Worm (Caenorhabditis elegans) whole organism, L4 larva: Measurements from ENCODE around the gene ztf-1.

Experiments used
- F10B5.3 ChIP-seq: sonication (generic microtip); optimal IDR thresholded peaks from 2 replicates; lab custom pipeline; 2016; ENCODE audit warnings: mild to moderate bottlenecking, missing genetic modification characterization, missing compliant biosample characterization
- F26F4.8 ChIP-seq: fragments of 200-800 bp; sonication (Bioruptor generic); conservative IDR thresholded peaks from 2 replicates; pipeline ENCODE4 v1.3.6; 2022; ENCODE audit warnings: missing genetic modification characterization, missing compliant biosample characterization
- F37D6.2 ChIP-seq: sonication (generic microtip); optimal IDR thresholded peaks from 2 replicates; lab custom pipeline; 2016; ENCODE audit warnings: mild to moderate bottlenecking, missing genetic modification characterization, missing compliant biosample characterization
- F44E2.7 ChIP-seq: fragments of 200-800 bp; sonication (Bioruptor generic); IDR thresholded peaks from 2 replicates; pipeline ENCODE4 v2.1.2; 2022; ENCODE audit warnings: missing genetic modification characterization, missing compliant biosample characterization
- R02D3.7 ChIP-seq: fragments of 150-350 bp; sonication (generic microtip); optimal IDR thresholded peaks from 3 replicates; lab custom pipeline; 2014; ENCODE audit warnings: missing biosample characterization, missing genetic modification characterization
- T20F7.1 ChIP-seq: fragments of 200-800 bp; sonication (Bioruptor generic); optimal IDR thresholded peaks from 2 replicates; lab custom pipeline; 2018; ENCODE audit warnings: mild to moderate bottlenecking, missing genetic modification characterization, missing compliant biosample characterization
- T26A8.4 ChIP-seq: fragments of 200-800 bp; sonication (Bioruptor generic); IDR thresholded peaks from 2 replicates; pipeline ENCODE4 v1.3.6; 2022; ENCODE audit warnings: missing genetic modification characterization, missing compliant biosample characterization
- Y5F2A.4 ChIP-seq: fragments of 200-800 bp; sonication (Bioruptor generic); optimal IDR thresholded peaks from 2 replicates; lab custom pipeline; 2018; ENCODE audit warnings: mild to moderate bottlenecking, missing genetic modification characterization, missing compliant biosample characterization
- Y75B8A.6 ChIP-seq: fragments of 200-800 bp; sonication (Bioruptor generic); IDR thresholded peaks from 2 replicates; pipeline ENCODE4 v1.3.6; 2022; ENCODE audit warnings: missing genetic modification reagents, missing genetic modification characterization, missing compliant biosample characterization
- ZK337.2 ChIP-seq: fragments of 200-800 bp; sonication (Bioruptor generic); IDR thresholded peaks from 2 replicates; pipeline ENCODE4 v1.3.6; 2022; ENCODE audit warnings: missing genetic modification reagents, missing genetic modification characterization, missing compliant biosample characterization
- ZK546.5 ChIP-seq, 2 experiments: sonication (generic microtip); optimal IDR thresholded peaks; 2 replicates each; lab custom pipeline; 2017; ENCODE audit warnings: missing biosample characterization in 2 of 2, missing genetic modification characterization in 2 of 2
- aly-2 ChIP-seq: sonication (generic microtip); optimal IDR thresholded peaks from 2 replicates; lab custom pipeline; 2018; ENCODE audit warnings: missing biosample characterization, missing genetic modification characterization
- ama-1 ChIP-seq: fragments of 150-350 bp; optimal IDR thresholded peaks from 2 replicates; lab custom pipeline; 2014; ENCODE audit warnings: inconsistent platforms, mixed read lengths
- arid-1 ChIP-seq: fragments of 200-800 bp; sonication (Bioruptor generic); conservative IDR thresholded peaks from 2 replicates; pipeline ENCODE4 v1.3.6; 2022; ENCODE audit warnings: missing genetic modification reagents, missing genetic modification characterization, missing compliant biosample characterization
- attf-4 ChIP-seq: sonication (generic microtip); optimal IDR thresholded peaks from 3 replicates; lab custom pipeline; 2017; ENCODE audit warnings: missing biosample characterization, missing genetic modification characterization
- ceh-20 ChIP-seq: fragments of 200-800 bp; sonication (Bioruptor generic); IDR thresholded peaks from 2 replicates; pipeline ENCODE4 v1.3.6; 2022; ENCODE audit warnings: missing genetic modification reagents, missing genetic modification characterization, missing compliant biosample characterization
- ceh-28 ChIP-seq: fragments of 150-350 bp; optimal IDR thresholded peaks from 2 replicates; lab custom pipeline; 2014; ENCODE audit warnings: missing biosample characterization, missing genetic modification reagents, missing genetic modification characterization
- ceh-82 ChIP-seq: sonication (generic microtip); optimal IDR thresholded peaks from 2 replicates; lab custom pipeline; 2017; ENCODE audit warnings: missing biosample characterization, missing genetic modification characterization
- daf-19 ChIP-seq: fragments of 200-800 bp; sonication (Bioruptor generic); conservative IDR thresholded peaks from 2 replicates; pipeline ENCODE4 v1.3.6; 2022; ENCODE audit warnings: missing genetic modification characterization, missing compliant biosample characterization
- daf-8 ChIP-seq: fragments of 200-800 bp; sonication (Bioruptor generic); IDR thresholded peaks from 2 replicates; pipeline ENCODE4 v1.3.6; 2022; ENCODE audit warnings: missing genetic modification characterization, missing compliant biosample characterization
- dmd-8 ChIP-seq: fragments of 200-800 bp; sonication (Bioruptor generic); IDR thresholded peaks from 2 replicates; pipeline ENCODE4 v1.3.6; 2022; ENCODE audit warnings: missing genetic modification characterization, missing compliant biosample characterization
- dmd-9 ChIP-seq: fragments of 200-800 bp; sonication (Bioruptor generic); IDR thresholded peaks from 2 replicates; pipeline ENCODE4 v1.3.6; 2022; ENCODE audit warnings: missing genetic modification reagents, missing genetic modification characterization, missing compliant biosample characterization
- dpl-1 ChIP-seq: fragments of 150-350 bp; optimal IDR thresholded peaks from 2 replicates; lab custom pipeline; 2014; ENCODE audit warnings: missing biosample characterization, missing genetic modification reagents, missing genetic modification characterization
- duxl-1 ChIP-seq: sonication (generic microtip); optimal IDR thresholded peaks from 2 replicates; lab custom pipeline; 2016; ENCODE audit warnings: mild to moderate bottlenecking, missing genetic modification characterization, moderate library complexity, missing compliant biosample characterization; ENCODE audit not compliant: poor library complexity
- fkh-10 ChIP-seq: fragments of 150-350 bp; optimal IDR thresholded peaks from 2 replicates; lab custom pipeline; 2014; ENCODE audit warnings: missing biosample characterization, missing genetic modification reagents, missing genetic modification characterization
- hlh-11 ChIP-seq: fragments of 200-800 bp; sonication (Bioruptor generic); optimal IDR thresholded peaks from 2 replicates; lab custom pipeline; 2018; ENCODE audit warnings: mild to moderate bottlenecking, missing genetic modification characterization, missing compliant biosample characterization
- hlh-30 ChIP-seq: sonication (generic microtip); optimal IDR thresholded peaks from 2 replicates; lab custom pipeline; 2017; ENCODE audit warnings: antibody characterized with exemption, mild to moderate bottlenecking, missing genetic modification characterization, missing compliant biosample characterization; ENCODE audit not compliant: insufficient read depth
- jun-1 ChIP-seq: fragments of 150-350 bp; optimal IDR thresholded peaks from 2 replicates; lab custom pipeline; 2014; ENCODE audit warnings: missing biosample characterization, missing genetic modification reagents, missing genetic modification characterization
- lin-1 ChIP-seq: fragments of 200-800 bp; sonication (Bioruptor generic); IDR thresholded peaks from 2 replicates; pipeline ENCODE4 v1.3.6; 2022; ENCODE audit warnings: missing genetic modification reagents, missing genetic modification characterization, missing compliant biosample characterization
- lin-29 ChIP-seq: fragments of 200-800 bp; sonication (Bioruptor generic); IDR thresholded peaks from 2 replicates; pipeline ENCODE4 v1.3.6; 2022; ENCODE audit warnings: missing genetic modification reagents, missing genetic modification characterization, missing compliant biosample characterization
- madf-5 ChIP-seq, 2 experiments: fragments of 200-800 bp; sonication (Bioruptor generic); IDR thresholded peaks; 2 replicates each; pipeline ENCODE4 v1.3.6; 2022; ENCODE audit warnings: missing compliant biosample characterization in 2 of 2, missing genetic modification characterization in 2 of 2
- mdl-1 ChIP-seq, 2 experiments: fragments of 150-350 bp in 1 of 2; sonication (generic microtip) in 1 of 2; optimal IDR thresholded peaks; 2 replicates each; lab custom pipeline; 2014 to 2017; ENCODE audit warnings: missing biosample characterization in 2 of 2, missing genetic modification characterization in 2 of 2
- mdt-29 ChIP-seq: fragments of 200-800 bp; sonication (Bioruptor generic); IDR thresholded peaks from 2 replicates; pipeline ENCODE4 v1.3.6; 2022; ENCODE audit warnings: missing genetic modification reagents, missing genetic modification characterization, missing compliant biosample characterization
- mep-1 ChIP-seq: fragments of 150-350 bp; sonication (generic microtip); optimal IDR thresholded peaks from 3 replicates; lab custom pipeline; 2014; ENCODE audit warnings: missing biosample characterization, missing genetic modification characterization
- nhr-10 ChIP-seq: fragments of 150-350 bp; optimal IDR thresholded peaks from 2 replicates; lab custom pipeline; 2014; ENCODE audit warnings: missing biosample characterization, missing genetic modification characterization
- nhr-11 ChIP-seq: fragments of 150-350 bp; optimal IDR thresholded peaks from 2 replicates; lab custom pipeline; 2014; ENCODE audit warnings: missing biosample characterization, missing genetic modification characterization
- nhr-237 ChIP-seq: sonication (generic microtip); optimal IDR thresholded peaks from 2 replicates; lab custom pipeline; 2017; ENCODE audit warnings: missing biosample characterization, missing genetic modification characterization
- nhr-25 ChIP-seq: sonication (generic microtip); optimal IDR thresholded peaks from 2 replicates; lab custom pipeline; 2017; ENCODE audit warnings: missing genetic modification characterization, mild to moderate bottlenecking, missing compliant biosample characterization, antibody characterized with exemption, moderate library complexity, borderline replicate concordance; ENCODE audit not compliant: insufficient read depth
- nhr-28 ChIP-seq: fragments of 150-350 bp; optimal IDR thresholded peaks from 2 replicates; lab custom pipeline; 2014; ENCODE audit warnings: missing biosample characterization, missing genetic modification characterization
- pqm-1 ChIP-seq: sonication (generic microtip); optimal IDR thresholded peaks from 2 replicates; lab custom pipeline; 2017; ENCODE audit warnings: missing biosample characterization, missing genetic modification characterization
- saeg-2 ChIP-seq: fragments of 200-800 bp; sonication (Bioruptor generic); IDR thresholded peaks from 2 replicates; pipeline ENCODE4 v1.3.6; 2022; ENCODE audit warnings: missing genetic modification reagents, missing genetic modification characterization, missing compliant biosample characterization
- sdz-12 ChIP-seq: fragments of 200-800 bp; sonication (Bioruptor generic); optimal IDR thresholded peaks from 2 replicates; lab custom pipeline; 2018; ENCODE audit warnings: mild to moderate bottlenecking, missing genetic modification characterization, missing compliant biosample characterization
- set-16 ChIP-seq: fragments of 200-800 bp; sonication (Bioruptor generic); IDR thresholded peaks from 2 replicates; pipeline ENCODE4 v1.3.6; 2022; ENCODE audit warnings: missing genetic modification reagents, missing genetic modification characterization, missing compliant biosample characterization
- skn-1 ChIP-seq: fragments of 150-350 bp; optimal IDR thresholded peaks from 2 replicates; lab custom pipeline; 2014; ENCODE audit warnings: missing biosample characterization, missing genetic modification characterization
- snpc-4 ChIP-seq: fragments of 150-350 bp; optimal IDR thresholded peaks from 2 replicates; lab custom pipeline; 2014; ENCODE audit warnings: missing biosample characterization, missing genetic modification characterization
- unc-62 ChIP-seq, 3 experiments: fragments of 150-350 bp in 1 of 3; sonication (generic microtip); optimal IDR thresholded peaks in 2 of 3; peaks in 1 of 3; 1 replicate in 1 of 3; 2 replicates in 2 of 3; lab custom pipeline; 2014 to 2017; ENCODE audit warnings: missing biosample characterization in 3 of 3, missing genetic modification characterization in 3 of 3, missing genetic modification reagents in 3 of 3, missing genotype in 1 of 3
- vab-7 ChIP-seq: fragments of 200-800 bp; sonication (Bioruptor generic); IDR thresholded peaks from 2 replicates; pipeline ENCODE4 v1.3.6; 2022; ENCODE audit warnings: missing genetic modification reagents, missing genetic modification characterization, missing compliant biosample characterization
- zfp-2 ChIP-seq: sonication (generic microtip); optimal IDR thresholded peaks from 2 replicates; lab custom pipeline; 2016; ENCODE audit warnings: mild to moderate bottlenecking, missing genetic modification characterization, missing compliant biosample characterization
- zfp-3 ChIP-seq: fragments of 200-800 bp; sonication (Bioruptor generic); conservative IDR thresholded peaks from 2 replicates; pipeline ENCODE4 v1.3.6; 2022; ENCODE audit warnings: missing genetic modification reagents, missing genetic modification characterization, missing compliant biosample characterization
- zip-11 ChIP-seq: fragments of 200-800 bp; sonication (Bioruptor generic); IDR thresholded peaks from 2 replicates; pipeline ENCODE4 v1.3.6; 2022; ENCODE audit warnings: missing genetic modification characterization, missing compliant biosample characterization

The ztf-1 gene

ce11 chrIII:8741276-8741860, 50.8 kb downstream of the ztf-1 start, which contains the start of gene pdhk-2 (continued):
- TF ChIP-seq ZK546.5 (tag; optimal IDR thresholded peaks at IDR 0.05; lab: Kevin White, UChicago), result no peak
- peak; percentile 88 for TF ChIP-seq F37D6.2
- peak; percentile 59 for TF ChIP-seq fkh-10
- TF ChIP-seq nhr-11 (tag; lab: Kevin White, UChicago), result peak; percentile 72
- peak; percentile 87 for TF ChIP-seq hlh-30 (tag; lab: Kevin White, UChicago)
- TF ChIP-seq madf-5 (GFP tag; IDR thresholded peaks at IDR 0.05; lab: Robert Waterston, UW), result no peak
- peak in 1 of 2 experiments; percentile 82 for TF ChIP-seq mdl-1 (tag; optimal IDR thresholded peaks at IDR 0.05; lab: Kevin White, UChicago)
- TF ChIP-seq attf-4 (tag; lab: Kevin White, UChicago), result no peak
- peak; percentile 91 for TF ChIP-seq arid-1
- peak; percentile 96 for TF ChIP-seq mep-1 (tag; lab: Kevin White, UChicago)
- TF ChIP-seq Y5F2A.4 (GFP tag; lab: Kevin White, UChicago), result no peak
- no peak for TF ChIP-seq R02D3.7
- 0 out of 2 replicates have a peak, but pooled peaks have one; percentile 44 for TF ChIP-seq ZK337.2 (GFP tag; lab: Robert Waterston, UW)
- TF ChIP-seq T20F7.1, result peak; percentile 89
- no peak for TF ChIP-seq skn-1 (tag; lab: Kevin White, UChicago)
- no peak for TF ChIP-seq Y75B8A.6 (GFP tag; lab: Robert Waterston, UW)
- no peak for TF ChIP-seq F26F4.8 (GFP tag; lab: Robert Waterston, UW)
- TF ChIP-seq aly-2 (tag; lab: Kevin White, UChicago), result no peak
- TF ChIP-seq ceh-28, result no peak
- peak; percentile 83 for TF ChIP-seq jun-1 (tag; lab: Kevin White, UChicago)
- peak; percentile 86 for TF ChIP-seq duxl-1 (tag; lab: Kevin White, UChicago)
- no peak for TF ChIP-seq sdz-12 (GFP tag; lab: Kevin White, UChicago)
- TF ChIP-seq nhr-25 (tag; lab: Kevin White, UChicago), result peak; percentile 64
- peak; percentile 82 for TF ChIP-seq dmd-9
- no peak for TF ChIP-seq nhr-10 (tag; lab: Kevin White, UChicago)
- peak; percentile 73 for TF ChIP-seq daf-19 (GFP tag; lab: Robert Waterston, UW)
- TF ChIP-seq ama-1 (lab: Kevin White, UChicago), result peak; percentile 81
- peak; percentile 90 for TF ChIP-seq ceh-20
- no peak for TF ChIP-seq ceh-82 (tag; lab: Kevin White, UChicago)
- TF ChIP-seq snpc-4, result no peak
- TF ChIP-seq F10B5.3 (tag; lab: Kevin White, UChicago), result peak; percentile 68
- TF ChIP-seq unc-62 (GFP tag; optimal IDR thresholded peaks at IDR 0.05 in 1 of 2; lab: Kevin White, UChicago), result peak in 1 of 2 experiments; percentile 98
- no peak for TF ChIP-seq unc-62 (tag; optimal IDR thresholded peaks at IDR 0.05; lab: Kevin White, UChicago)
- no peak for TF ChIP-seq daf-8
- TF ChIP-seq set-16 (GFP tag; lab: Robert Waterston, UW), result peak; percentile 49; the same call in 1 of the 2 replicates
- TF ChIP-seq F44E2.7 (GFP tag; lab: Robert Waterston, UW), result no peak
- TF ChIP-seq vab-7 (GFP tag; lab: Robert Waterston, UW), result 0 out of 2 replicates have a peak, but pooled peaks have one; percentile 51
- TF ChIP-seq zfp-3 (GFP tag; lab: Robert Waterston, UW), result peak; percentile 92
- peak; percentile 61; the same call in 1 of the 2 replicates for TF ChIP-seq dmd-8 (GFP tag; lab: Robert Waterston, UW)
- peak; percentile 68; the same call in 1 of the 2 replicates for TF ChIP-seq mdt-29 (GFP tag; lab: Robert Waterston, UW)
- TF ChIP-seq lin-1 (GFP tag; lab: Robert Waterston, UW), result peak; percentile 55; the same call in 1 of the 2 replicates
- peak; percentile 77; the same call in 1 of the 2 replicates for TF ChIP-seq saeg-2 (GFP tag; lab: Robert Waterston, UW)
- TF ChIP-seq lin-29, result peak; percentile 79
- TF ChIP-seq dpl-1 (GFP tag; lab: Kevin White, UChicago), result peak; percentile 99
- TF ChIP-seq T26A8.4 (GFP tag; lab: Robert Waterston, UW), result peak; percentile 93
- TF ChIP-seq hlh-11 (tag; lab: Kevin White, UChicago), result peak; percentile 94
- no peak for TF ChIP-seq pqm-1 (tag; lab: Kevin White, UChicago)
- TF ChIP-seq nhr-28 (tag; lab: Kevin White, UChicago), result peak; percentile 73
- TF ChIP-seq zip-11 (GFP tag; lab: Robert Waterston, UW), result no peak
- no peak for TF ChIP-seq nhr-237 (tag; lab: Kevin White, UChicago)
- no peak for TF ChIP-seq zfp-2 (tag; lab: Kevin White, UChicago)
